Fruit fly (Drosophila melanogaster) whole organism, embryonic: ENCODE results near the gene Sirt6.

Experiments used
- CG11696 ChIP-seq: fragments of 200-800 bp; sonication (Bioruptor generic); IDR thresholded peaks from 2 replicates; pipeline ENCODE4 v1.3.6; 2022; ENCODE audit warnings: missing biosample characterization, missing genetic modification characterization
- CG12155 ChIP-seq: fragments of 200-800 bp; sonication (Bioruptor generic); optimal IDR thresholded peaks from 3 replicates; lab custom pipeline; 2016; ENCODE audit warnings: missing biosample characterization, missing genetic modification characterization
- CG4707 ChIP-seq: fragments of 200-800 bp; sonication (Bioruptor generic); optimal IDR thresholded peaks from 2 replicates; lab custom pipeline; 2018; ENCODE audit warnings: missing biosample characterization, mild to moderate bottlenecking, missing genetic modification characterization, moderate library complexity
- Meics ChIP-seq: fragments of 200-800 bp; sonication (Bioruptor generic); optimal IDR thresholded peaks from 2 replicates; lab custom pipeline; 2017; ENCODE audit warnings: missing biosample characterization, mild to moderate bottlenecking, missing genetic modification characterization
- Six4 ChIP-seq: fragments of 200-800 bp; sonication (Bioruptor generic); optimal IDR thresholded peaks from 2 replicates; lab custom pipeline; 2016; ENCODE audit warnings: missing biosample characterization, missing genetic modification characterization

DNA sequence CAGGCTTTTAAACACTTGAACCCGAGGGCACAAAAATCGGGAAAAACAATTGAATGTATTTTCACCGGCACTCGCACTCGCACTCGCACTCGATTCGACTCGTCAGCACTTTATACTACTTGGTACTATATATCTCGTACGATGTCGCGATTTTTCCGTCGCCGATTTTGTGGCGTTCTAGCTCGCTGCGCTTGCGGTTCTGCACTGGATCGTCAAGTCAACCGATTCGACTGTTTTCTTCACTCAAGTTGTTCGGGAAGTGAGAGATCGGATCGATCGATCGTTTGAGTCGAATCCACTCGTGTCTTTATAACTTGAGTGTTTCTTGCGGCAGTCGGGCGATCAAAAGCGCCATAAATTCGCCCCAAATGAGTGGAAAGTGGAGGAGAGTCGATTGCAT, 48.9 kb downstream of the Sirt6 start, which contains the start of gene Timp:
- TF ChIP-seq CG12155 (no peak), Six4 (GFP tag; lab: Kevin White, UChicago) (no peak), CG4707 (GFP tag; lab: Kevin White, UChicago) (no peak), Meics (GFP tag; lab: Kevin White, UChicago) (no peak), CG11696 (GFP tag; lab: Robert Waterston, UW) (no peak)
